Worm (Caenorhabditis elegans): ENCODE data around the gene cdd-1.

cdd-1 gene

DNA sequence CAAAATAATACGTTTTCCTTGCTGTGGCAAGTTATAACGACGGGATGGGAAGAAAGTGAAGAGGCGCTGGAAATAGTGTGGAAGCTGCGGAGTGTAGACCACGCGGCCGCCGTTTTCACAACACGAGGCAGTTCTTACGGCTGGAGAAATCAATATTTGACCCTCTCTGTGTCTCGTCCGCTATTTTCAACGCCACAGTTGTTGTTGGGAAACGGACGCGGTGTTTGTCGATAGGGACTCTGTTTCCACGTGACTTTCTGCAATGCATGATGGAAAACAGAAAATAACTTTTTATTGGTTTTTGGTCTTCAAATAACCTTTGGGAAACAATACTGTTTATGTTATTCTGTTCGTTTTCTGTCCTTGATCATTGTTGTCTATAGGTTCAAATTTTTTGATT lies 20.9 kb upstream of the cdd-1 start, which contains the start of gene K02A6.3:
Gene K02A6.3 (minus strand): TSS at position 74 of the 400 bp plus-strand sequence.
- TF ChIP-seq cebp-1 (GFP tag; IDR thresholded peaks at IDR 0.05): peak; percentile 67; the same call in 1 of the 2 replicates
- TF ChIP-seq cebp-1 (tag; optimal IDR thresholded peaks at IDR 0.05): peak; percentile 93
- TF ChIP-seq madf-6 (GFP tag; IDR thresholded peaks at IDR 0.05): no peak
- 0 out of 2 replicates have a peak, but pooled peaks have one; percentile 28 for TF ChIP-seq hsf-1 (GFP tag; IDR thresholded peaks at IDR 0.05)
- no peak for TF ChIP-seq mxl-1 (tag; optimal IDR thresholded peaks at IDR 0.05)
- TF ChIP-seq B0336.3 (GFP tag; IDR thresholded peaks at IDR 0.05): peak; percentile 91
- no peak for TF ChIP-seq ceh-79 (tag; optimal IDR thresholded peaks at IDR 0.05)
- peak; percentile 60; the same call in 1 of the 2 replicates for TF ChIP-seq pbrm-1 (GFP tag; IDR thresholded peaks at IDR 0.05)
- no peak for TF ChIP-seq ceh-40 (GFP tag; IDR thresholded peaks at IDR 0.05)
- no peak for TF ChIP-seq ztf-6 (GFP tag; IDR thresholded peaks at IDR 0.05)
- peak; percentile 79 for TF ChIP-seq egl-44 (GFP tag; IDR thresholded peaks at IDR 0.05)
- TF ChIP-seq madf-8 (GFP tag; conservative IDR thresholded peaks at IDR 0.05): no peak
- no peak for TF ChIP-seq hmg-20 (GFP tag; IDR thresholded peaks at IDR 0.05)
- no peak for TF ChIP-seq sdz-38 (tag; optimal IDR thresholded peaks at IDR 0.05)
- no peak for TF ChIP-seq F57A8.1 (GFP tag; optimal IDR thresholded peaks at IDR 0.05)
- TF ChIP-seq F49E8.2 (tag; optimal IDR thresholded peaks at IDR 0.05; ENCODE audit: insufficient read depth): no peak
- no peak for TF ChIP-seq him-1 (tag; optimal IDR thresholded peaks at IDR 0.05)
- peak; percentile 77 for TF ChIP-seq ztf-22 (GFP tag; optimal IDR thresholded peaks at IDR 0.05)
- peak; percentile 24 for TF ChIP-seq nhr-90 (tag; optimal IDR thresholded peaks at IDR 0.05)
- TF ChIP-seq repo-1 (tag; optimal IDR thresholded peaks at IDR 0.05): peak; percentile 57
- peak; percentile 57; the same call in 1 of the 2 replicates for TF ChIP-seq Y95B8A.8 (GFP tag; IDR thresholded peaks at IDR 0.05)
- TF ChIP-seq let-526 (GFP tag; IDR thresholded peaks at IDR 0.05): no peak
- no peak for TF ChIP-seq sea-2 (GFP tag; IDR thresholded peaks at IDR 0.05)
- peak; percentile 92 for TF ChIP-seq K12H6.12 (tag; optimal IDR thresholded peaks at IDR 0.05)
- no peak for TF ChIP-seq lsl-1 (GFP tag; optimal IDR thresholded peaks at IDR 0.05)
- TF ChIP-seq bed-1 (GFP tag; IDR thresholded peaks at IDR 0.05): no peak
- peak; percentile 74 for TF ChIP-seq ceh-27 (GFP tag; optimal IDR thresholded peaks at IDR 0.05)
- TF ChIP-seq tlf-1 (GFP tag; optimal IDR thresholded peaks at IDR 0.05): peak; percentile 66
- TF ChIP-seq bed-2 (GFP tag; IDR thresholded peaks at IDR 0.05): no peak
- TF ChIP-seq F57C9.4 (tag; optimal IDR thresholded peaks at IDR 0.05): no peak
- 0 out of 2 replicates have a peak, but pooled peaks have one; percentile 22 for TF ChIP-seq lir-1 (GFP tag; conservative IDR thresholded peaks at IDR 0.05)
- peak; percentile 63 for TF ChIP-seq K11D2.4 (GFP tag; IDR thresholded peaks at IDR 0.05)
- TF ChIP-seq sptf-2 (GFP tag; optimal IDR thresholded peaks at IDR 0.05): no peak
- TF ChIP-seq madf-10 (tag; optimal IDR thresholded peaks at IDR 0.05): peak; percentile 63
- TF ChIP-seq ztf-28 (GFP tag; IDR thresholded peaks at IDR 0.05): no peak
- peak; percentile 25 for TF ChIP-seq ztf-3 (GFP tag; optimal IDR thresholded peaks at IDR 0.05)
- TF ChIP-seq nhr-27 (tag; optimal IDR thresholded peaks at IDR 0.05): no peak
- peak; percentile 4 for TF ChIP-seq ztf-18 (tag; optimal IDR thresholded peaks at IDR 0.05)
- TF ChIP-seq ceh-91 (GFP tag; IDR thresholded peaks at IDR 0.05): no peak
- no peak for TF ChIP-seq aptf-3 (GFP tag; IDR thresholded peaks at IDR 0.05)
- peak; percentile 74 for TF ChIP-seq atf-7 (tag; optimal IDR thresholded peaks at IDR 0.05)
- no peak for TF ChIP-seq F52B5.7 (tag; optimal IDR thresholded peaks at IDR 0.05)
- no peak for TF ChIP-seq lag-1 (GFP tag; IDR thresholded peaks at IDR 0.05)
- no peak for TF ChIP-seq fkh-3 (tag; optimal IDR thresholded peaks at IDR 0.05)
- TF ChIP-seq attf-5 (GFP tag; optimal IDR thresholded peaks at IDR 0.05): peak; percentile 76
- TF ChIP-seq attf-3 (GFP tag; conservative IDR thresholded peaks at IDR 0.05): no peak
- peak; percentile 78 for TF ChIP-seq hmg-1.2 (GFP tag; IDR thresholded peaks at IDR 0.05)
- no peak for TF ChIP-seq snpc-4 (GFP tag; optimal IDR thresholded peaks at IDR 0.05)
- peak in 2 of 4 experiments; percentile 51 for TF ChIP-seq snpc-4 (tag; optimal IDR thresholded peaks at IDR 0.05)
- no peak for TF ChIP-seq Y53G8AR.9 (GFP tag; conservative IDR thresholded peaks at IDR 0.05)

Data from whole organism, young adult.